Worm (Caenorhabditis elegans): ENCODE data around the gene kin-5.

kin-5 gene

DNA sequence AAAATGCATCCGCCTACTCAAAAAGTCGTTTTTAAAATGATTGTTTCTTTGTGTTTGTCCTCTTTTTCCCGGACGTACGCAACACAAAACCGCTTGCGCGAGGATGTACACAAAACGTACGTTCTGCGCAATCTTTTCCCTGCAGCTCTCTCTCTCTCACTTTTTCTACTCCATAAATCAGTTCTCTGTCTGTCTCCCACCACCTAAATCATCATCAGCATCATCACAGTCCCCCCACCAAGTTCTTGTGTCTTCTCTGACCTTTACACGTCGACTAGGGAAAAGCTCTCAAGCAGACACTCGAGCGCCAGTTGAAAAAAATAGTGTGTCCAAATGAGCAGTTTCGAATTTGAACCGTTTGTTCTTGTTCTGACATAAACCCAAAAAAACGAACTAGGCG, 24.7 kb downstream of the kin-5 start:
- TF ChIP-seq nhr-77 (tag; optimal IDR thresholded peaks at IDR 0.05), result peak; percentile 45
- TF ChIP-seq Y116A8C.19 (tag; optimal IDR thresholded peaks at IDR 0.05; ENCODE audit: borderline replicate concordance), result no peak
- peak; percentile 22 for TF ChIP-seq tbx-2 (tag; optimal IDR thresholded peaks at IDR 0.05)
- no peak for TF ChIP-seq pqm-1 (tag; optimal IDR thresholded peaks at IDR 0.05)
- no peak for TF ChIP-seq ztf-11 (tag; optimal IDR thresholded peaks at IDR 0.05)
- no peak for TF ChIP-seq mdl-1 (tag; optimal IDR thresholded peaks at IDR 0.05)
- no peak for TF ChIP-seq efl-1 (optimal IDR thresholded peaks at IDR 0.05)
- peak in 1 of 2 experiments; percentile 79 for TF ChIP-seq efl-1 (GFP tag; optimal IDR thresholded peaks at IDR 0.05 in 1 of 2)

DNA sequence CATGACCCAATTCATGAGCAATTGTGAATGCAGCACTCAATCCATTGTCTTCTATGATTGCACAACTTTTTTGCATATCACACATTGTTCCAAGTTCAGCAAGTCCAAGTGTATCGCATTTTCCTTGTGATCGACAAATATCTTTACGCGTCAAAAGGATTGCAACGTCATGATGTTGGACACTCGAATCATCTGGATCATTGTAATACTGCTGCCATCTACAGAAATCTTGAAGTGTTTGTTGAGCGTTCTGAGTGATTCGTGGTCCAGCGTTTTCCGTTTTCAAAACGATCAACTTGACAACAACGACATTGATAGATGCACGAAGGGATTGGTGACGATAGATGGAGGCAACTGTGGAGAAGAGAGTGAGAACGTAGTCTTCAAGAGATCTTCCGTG, 25.8 kb downstream of the kin-5 start:
- no peak for TF ChIP-seq isw-1 (GFP tag; IDR thresholded peaks at IDR 0.05)
- TF ChIP-seq nhr-20 (tag; optimal IDR thresholded peaks at IDR 0.05), result no peak
- no peak for TF ChIP-seq unc-86 (tag; optimal IDR thresholded peaks at IDR 0.05)
- TF ChIP-seq xbp-1 (tag; optimal IDR thresholded peaks at IDR 0.05), result no peak
- TF ChIP-seq egl-13 (tag; optimal IDR thresholded peaks at IDR 0.05), result no peak
- no peak for TF ChIP-seq lin-15B (tag; optimal IDR thresholded peaks at IDR 0.05)
- no peak for TF ChIP-seq grh-1 (GFP tag; IDR thresholded peaks at IDR 0.05)
- no peak for TF ChIP-seq F16B12.6 (tag; optimal IDR thresholded peaks at IDR 0.05)
- TF ChIP-seq unc-98 (GFP tag; IDR thresholded peaks at IDR 0.05), result no peak
- TF ChIP-seq dsc-1 (tag; optimal IDR thresholded peaks at IDR 0.05), result no peak

DNA sequence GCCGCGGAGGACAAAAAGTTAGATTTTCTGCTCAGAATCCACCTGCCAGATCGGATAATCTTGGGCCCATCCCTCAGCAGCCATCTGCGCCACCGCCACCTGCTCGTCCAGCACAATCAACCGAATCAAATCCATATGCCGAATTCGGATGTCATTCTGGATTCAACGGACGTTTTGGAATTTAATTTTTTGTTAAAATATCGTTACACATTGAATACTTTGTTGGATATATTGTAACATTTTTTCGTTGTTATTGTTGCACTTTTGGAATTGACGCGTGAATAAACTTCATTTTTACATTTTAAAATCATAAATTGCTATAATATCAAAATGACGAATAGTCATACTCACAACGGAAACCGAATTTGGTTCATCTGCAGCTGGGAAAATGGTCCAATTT, 35.4 kb downstream of the kin-5 start, which contains the start of gene spe-29:
Gene spe-29 (plus strand): TSS at position 301 of the 400 bp plus-strand sequence.
- TF ChIP-seq Y116A8C.19 (tag; optimal IDR thresholded peaks at IDR 0.05; ENCODE audit: borderline replicate concordance), result no peak
- no peak for TF ChIP-seq fkh-10 (GFP tag; optimal IDR thresholded peaks at IDR 0.05)
- TF ChIP-seq efl-1 (optimal IDR thresholded peaks at IDR 0.05), result no peak
- peak in 1 of 2 experiments; percentile 1 for TF ChIP-seq efl-1 (GFP tag; optimal IDR thresholded peaks at IDR 0.05 in 1 of 2)
- TF ChIP-seq ces-1 (GFP tag; optimal IDR thresholded peaks at IDR 0.05), result no peak
- TF ChIP-seq nhr-76 (tag; optimal IDR thresholded peaks at IDR 0.05), result no peak

DNA sequence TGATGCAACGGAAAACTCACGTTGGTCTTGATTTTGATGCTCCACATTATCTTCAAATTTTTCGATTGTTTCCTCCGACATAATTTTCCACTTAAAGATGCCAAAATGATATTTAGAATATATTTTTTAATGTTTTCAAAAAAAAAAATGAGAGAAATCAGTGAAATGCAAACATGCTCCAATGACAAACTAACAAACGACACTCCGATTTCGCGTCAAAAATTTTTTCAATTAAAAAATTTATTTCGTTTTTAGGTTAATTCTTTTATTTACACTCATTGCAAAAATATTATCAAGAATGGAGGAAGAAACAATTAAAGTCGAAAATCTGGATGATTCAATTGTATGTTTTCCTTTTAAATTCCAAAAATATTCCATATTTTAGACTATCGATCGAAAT, 36.9 kb downstream of the kin-5 start, which contains the start of the genes trmt-10A and F25H8.2:
Gene trmt-10A (minus strand): TSS at position 159 of the 400 bp plus-strand sequence.
Gene F25H8.2 (plus strand): TSS at position 181 of the 400 bp plus-strand sequence.
- peak; percentile 3 for TF ChIP-seq F16B12.6 (tag; optimal IDR thresholded peaks at IDR 0.05)
- peak; percentile 67 for TF ChIP-seq C16A3.4 (tag; optimal IDR thresholded peaks at IDR 0.05)
- TF ChIP-seq elt-3 (tag; optimal IDR thresholded peaks at IDR 0.05), result peak in 1 of 6 experiments; percentile 50
- TF ChIP-seq efl-1 (optimal IDR thresholded peaks at IDR 0.05), result peak; percentile 47 to 54
- TF ChIP-seq efl-1 (GFP tag; optimal IDR thresholded peaks at IDR 0.05 in 1 of 2), result peak; percentile 62 to 91
- TF ChIP-seq lin-15B (tag; optimal IDR thresholded peaks at IDR 0.05), result peak; percentile 78
- peak; percentile 77 for TF ChIP-seq mep-1 (tag; optimal IDR thresholded peaks at IDR 0.05)
- TF ChIP-seq C04F5.9 (tag; optimal IDR thresholded peaks at IDR 0.05), result no peak
- TF ChIP-seq dpl-1 (GFP tag; optimal IDR thresholded peaks at IDR 0.05), result peak; percentile 49 to 75 (median 52)
- TF ChIP-seq unc-62 (GFP tag; optimal IDR thresholded peaks at IDR 0.05), result no peak
- TF ChIP-seq egl-13 (tag; optimal IDR thresholded peaks at IDR 0.05), result no peak
- TF ChIP-seq xbp-1 (tag; optimal IDR thresholded peaks at IDR 0.05), result peak; percentile 13
- TF ChIP-seq lsy-2 (tag; optimal IDR thresholded peaks at IDR 0.05), result peak; percentile 34 to 83
- TF ChIP-seq lin-14 (GFP tag; optimal IDR thresholded peaks at IDR 0.05), result peak; percentile 58
- TF ChIP-seq nhr-47 (tag; optimal IDR thresholded peaks at IDR 0.05), result peak; percentile 30
- TF ChIP-seq lin-35 (GFP tag; optimal IDR thresholded peaks at IDR 0.05), result peak; percentile 62 to 79
- TF ChIP-seq snu-23 (GFP tag; optimal IDR thresholded peaks at IDR 0.05), result peak; percentile 38
- TF ChIP-seq nhr-71 (tag; optimal IDR thresholded peaks at IDR 0.05), result peak; percentile 36
- TF ChIP-seq skn-1 (tag; optimal IDR thresholded peaks at IDR 0.05), result peak; percentile 77
- no peak for TF ChIP-seq nhr-77 (tag; optimal IDR thresholded peaks at IDR 0.05)

Measured in whole organism, L1 larva.